Fruit fly (Drosophila melanogaster) whole organism, prepupa: ENCODE data around the gene bond.

Experiments
- Blimp-1 ChIP-seq: fragments of 200-800 bp; sonication (Bioruptor generic); optimal IDR thresholded peaks from 3 replicates; lab custom pipeline; 2017; ENCODE audit warnings: missing biosample characterization, missing genetic modification characterization, mild to moderate bottlenecking, moderate library complexity, missing genetic modification reagents
- CG11294 ChIP-seq: fragments of 200-800 bp; sonication (Bioruptor generic); IDR thresholded peaks from 2 replicates; pipeline ENCODE4 v1.3.6; 2022; ENCODE audit warnings: missing biosample characterization, missing genetic modification characterization
- CG15336 ChIP-seq: fragments of 200-800 bp; sonication (Bioruptor generic); IDR thresholded peaks from 2 replicates; pipeline ENCODE4 v1.3.6; 2022; ENCODE audit warnings: missing biosample characterization, missing genetic modification characterization
- CG1621 ChIP-seq: fragments of 200-800 bp; sonication (Bioruptor generic); optimal IDR thresholded peaks from 3 replicates; lab custom pipeline; 2018; ENCODE audit warnings: missing biosample characterization, mild to moderate bottlenecking, missing genetic modification characterization
- CG3032 ChIP-seq: fragments of 200-800 bp; optimal IDR thresholded peaks from 2 replicates; lab custom pipeline; 2019; ENCODE audit warnings: missing biosample characterization, mild to moderate bottlenecking, missing genetic modification characterization, moderate library complexity
- CG32006 ChIP-seq: fragments of 200-800 bp; sonication (Bioruptor generic); optimal IDR thresholded peaks from 3 replicates; lab custom pipeline; 2017; ENCODE audit warnings: missing biosample characterization, mild to moderate bottlenecking, missing genetic modification characterization
- CG34406 ChIP-seq: fragments of 200-800 bp; sonication (Bioruptor generic); optimal IDR thresholded peaks from 3 replicates; lab custom pipeline; 2016; ENCODE audit warnings: missing biosample characterization, missing genetic modification characterization
- CG3919 ChIP-seq: fragments of 200-800 bp; sonication (Bioruptor generic); optimal IDR thresholded peaks from 3 replicates; lab custom pipeline; 2016; ENCODE audit warnings: missing biosample characterization, missing genetic modification characterization
- CG6163 ChIP-seq: fragments of 200-800 bp; sonication (Bioruptor generic); IDR thresholded peaks from 3 replicates; pipeline ENCODE4 v1.3.6; 2022; ENCODE audit warnings: missing biosample characterization, missing genetic modification characterization
- CG6276 ChIP-seq: fragments of 200-800 bp; sonication (Bioruptor generic); optimal IDR thresholded peaks from 2 replicates; lab custom pipeline; 2017; ENCODE audit warnings: missing biosample characterization, mild to moderate bottlenecking, missing genetic modification characterization
- CG6854 ChIP-seq: fragments of 200-800 bp; sonication (Bioruptor generic); optimal IDR thresholded peaks from 2 replicates; lab custom pipeline; 2017; ENCODE audit warnings: missing biosample characterization, mild to moderate bottlenecking, missing genetic modification characterization
- CG8119 ChIP-seq: fragments of 200-800 bp; sonication (Bioruptor generic); IDR thresholded peaks from 3 replicates; pipeline ENCODE4 v1.3.6; 2022; ENCODE audit warnings: missing biosample characterization, missing genetic modification characterization
- CG8319 ChIP-seq: fragments of 200-800 bp; sonication (Bioruptor generic); optimal IDR thresholded peaks from 3 replicates; lab custom pipeline; 2016; ENCODE audit warnings: missing biosample characterization, missing genetic modification characterization
- CG8632 ChIP-seq: fragments of 200-800 bp; sonication (Bioruptor generic); optimal IDR thresholded peaks from 3 replicates; lab custom pipeline; 2016; ENCODE audit warnings: missing biosample characterization, missing genetic modification characterization
- CG9139 ChIP-seq: fragments of 200-800 bp; sonication (Bioruptor generic); optimal IDR thresholded peaks from 3 replicates; lab custom pipeline; 2017; ENCODE audit warnings: missing biosample characterization, mild to moderate bottlenecking, missing genetic modification characterization
- Eip78C ChIP-seq: fragments of 200-800 bp; sonication (Bioruptor generic); peaks from one replicate; lab custom pipeline; 2016; ENCODE audit warnings: missing biosample characterization, missing genetic modification characterization
- Gug ChIP-seq: fragments of 200-800 bp; sonication (Bioruptor generic); IDR thresholded peaks from 2 replicates; pipeline ENCODE4 v1.3.6; 2022; ENCODE audit warnings: missing biosample characterization, missing genetic modification characterization
- Hr38 ChIP-seq: sonication (Bioruptor generic); optimal IDR thresholded peaks from 2 replicates; lab custom pipeline; 2016; ENCODE audit warnings: missing biosample characterization, missing genetic modification characterization
- Hr4 ChIP-seq: fragments of 200-800 bp; sonication (Bioruptor generic); optimal IDR thresholded peaks from 3 replicates; lab custom pipeline; 2016; ENCODE audit warnings: missing biosample characterization, missing genetic modification characterization
- Lpt ChIP-seq: fragments of 200-800 bp; sonication (Bioruptor generic); optimal IDR thresholded peaks from 3 replicates; lab custom pipeline; 2016; ENCODE audit warnings: missing biosample characterization, missing genetic modification characterization
- Sox14 ChIP-seq: fragments of 200-800 bp; sonication (Bioruptor generic); optimal IDR thresholded peaks from 3 replicates; lab custom pipeline; 2016; ENCODE audit warnings: missing biosample characterization, missing genetic modification characterization
- Sox15 ChIP-seq: fragments of 200-800 bp; sonication (Bioruptor generic); optimal IDR thresholded peaks from 3 replicates; lab custom pipeline; 2016; ENCODE audit warnings: missing biosample characterization, missing genetic modification characterization
- acj6 ChIP-seq: fragments of 200-800 bp; sonication (Bioruptor generic); optimal IDR thresholded peaks from 3 replicates; lab custom pipeline; 2016; ENCODE audit warnings: missing biosample characterization, missing genetic modification characterization
- dsx ChIP-seq: fragments of 200-800 bp; optimal IDR thresholded peaks from 3 replicates; lab custom pipeline; 2019; ENCODE audit warnings: missing biosample characterization, mild to moderate bottlenecking, missing genetic modification characterization, moderate library complexity; ENCODE audit not compliant: poor library complexity, severe bottlenecking
- eg ChIP-seq: fragments of 200-800 bp; sonication (Bioruptor generic); IDR thresholded peaks from 3 replicates; pipeline ENCODE4 v1.3.6; 2022; ENCODE audit warnings: missing biosample characterization, missing genetic modification characterization
- esn ChIP-seq: fragments of 200-800 bp; sonication (Bioruptor generic); optimal IDR thresholded peaks from 2 replicates; lab custom pipeline; 2016; ENCODE audit warnings: missing biosample characterization, mild to moderate bottlenecking, missing genetic modification characterization, moderate library complexity
- fkh ChIP-seq: fragments of 200-800 bp; sonication (Bioruptor generic); optimal IDR thresholded peaks from 3 replicates; lab custom pipeline; 2017; ENCODE audit warnings: missing biosample characterization, mild to moderate bottlenecking, missing genetic modification characterization, moderate library complexity
- lz ChIP-seq: fragments of 200-800 bp; sonication (Bioruptor generic); optimal IDR thresholded peaks from 3 replicates; lab custom pipeline; 2016; ENCODE audit warnings: missing biosample characterization, missing genetic modification characterization
- net ChIP-seq: fragments of 200-800 bp; sonication (Bioruptor generic); optimal IDR thresholded peaks from 3 replicates; lab custom pipeline; 2016; ENCODE audit warnings: missing biosample characterization, missing genetic modification characterization
- pdm3 ChIP-seq: fragments of 200-800 bp; sonication (Bioruptor generic); optimal IDR thresholded peaks from 3 replicates; lab custom pipeline; 2016; ENCODE audit warnings: missing biosample characterization, missing genetic modification characterization
- salr ChIP-seq, 2 experiments: fragments of 200-800 bp; sonication (Bioruptor generic); optimal IDR thresholded peaks; 3 replicates each; lab custom pipeline; 2016 to 2018; ENCODE audit warnings: missing biosample characterization in 2 of 2, missing genetic modification characterization in 2 of 2, mild to moderate bottlenecking in 1 of 2
- spab ChIP-seq: fragments of 200-800 bp; sonication (Bioruptor generic); optimal IDR thresholded peaks from 2 replicates; lab custom pipeline; 2017; ENCODE audit warnings: missing biosample characterization, mild to moderate bottlenecking, missing genetic modification characterization, missing genetic modification reagents

bond gene

dm6 chr3R:22573590-22573989 lies 23.1 kb downstream of the bond start:
- TF ChIP-seq Lpt (GFP tag; lab: Kevin White, UChicago), result no peak
- peak; percentile 72 for TF ChIP-seq fkh (GFP tag; lab: Kevin White, UChicago)

dm6 chr3R:22576096-22576697 lies 25.7 kb downstream of the bond start:
- TF ChIP-seq eg (GFP tag; lab: Robert Waterston, UW) (peak; percentile 82), CG32006 (GFP tag; lab: Kevin White, UChicago) (peak; percentile 55), Lpt (GFP tag; lab: Kevin White, UChicago) (peak; percentile 32), lz (no peak), CG11294 (peak; percentile 7; the same call in 1 of the 2 replicates), Gug (GFP tag; lab: Robert Waterston, UW) (peak; percentile 54), CG3919 (peak; percentile 26), CG15336 (GFP tag; lab: Robert Waterston, UW) (peak; percentile 18; the same call in 1 of the 2 replicates), CG3032 (tag; lab: Kevin White, UChicago) (no peak), Hr4 (GFP tag; lab: Kevin White, UChicago) (peak; percentile 21), CG8119 (no peak), CG6276 (GFP tag; lab: Kevin White, UChicago) (peak; percentile 44), spab (GFP tag; lab: Kevin White, UChicago) (no peak), net (GFP tag; lab: Kevin White, UChicago) (no peak), Eip78C (GFP tag; lab: Kevin White, UChicago) (peak; percentile 70), CG8632 (GFP tag; lab: Kevin White, UChicago) (no peak), CG6163 (GFP tag; lab: Robert Waterston, UW) (peak; percentile 69)
- TF ChIP-seq, all 60 proteins: peak for 11

dm6 chr3R:22576979-22577378 lies 26.5 kb downstream of the bond start:
- TF ChIP-seq CG8119 (peak; percentile 14; the same call in 1 of the 3 replicates), Eip78C (GFP tag; lab: Kevin White, UChicago) (no peak)

- no peak for TF ChIP-seq CG8319 (GFP tag; lab: Kevin White, UChicago)
- TF ChIP-seq Eip78C (GFP tag; lab: Kevin White, UChicago), result peak; percentile 15
- TF ChIP-seq esn (GFP tag; lab: Kevin White, UChicago), result no peak
- peak; percentile 36 for TF ChIP-seq Sox14 (GFP tag; lab: Kevin White, UChicago)
- TF ChIP-seq Sox15, result no peak
- peak; percentile 67 for TF ChIP-seq dsx (GFP tag; lab: Kevin White, UChicago)
- TF ChIP-seq CG6854, result no peak
- TF ChIP-seq CG3032 (tag; lab: Kevin White, UChicago), result peak; percentile 19
Observed at dm6 chr3R:22580546-22580945, 30.1 kb downstream of the bond start, which contains the start of gene CSN6. Gene CSN6 (plus strand): TSS chr3R:22580773.

- TF ChIP-seq Eip78C (GFP tag; lab: Kevin White, UChicago) (no peak), Blimp-1 (GFP tag; lab: Kevin White, UChicago) (no peak), pdm3 (GFP tag; lab: Kevin White, UChicago) (no peak), CG9139 (GFP tag; lab: Kevin White, UChicago) (no peak), CG6163 (GFP tag; lab: Robert Waterston, UW) (no peak), CG34406 (GFP tag; lab: Kevin White, UChicago) (no peak), salr (GFP tag; optimal IDR thresholded peaks at IDR 0.05; lab: Kevin White, UChicago) (no peak)
Observed at dm6 chr3R:22582981-22583380, 32.5 kb downstream of the bond start, which contains the start of gene Dph5. Gene Dph5 (minus strand): TSS chr3R:22583225.

- peak; percentile 10 for TF ChIP-seq Eip78C (GFP tag; lab: Kevin White, UChicago)
- TF ChIP-seq fkh (GFP tag; lab: Kevin White, UChicago), result peak; percentile 84
- no peak for TF ChIP-seq CG6276 (GFP tag; lab: Kevin White, UChicago)
- TF ChIP-seq dsx (GFP tag; lab: Kevin White, UChicago), result no peak
- TF ChIP-seq acj6, result no peak
- TF ChIP-seq Hr38 (GFP tag; lab: Kevin White, UChicago), result no peak
- no peak for TF ChIP-seq CG1621 (tag; lab: Kevin White, UChicago)
- TF ChIP-seq CG8119, result no peak
Observed at dm6 chr3R:22584582-22584981, 34.1 kb downstream of the bond start, which contains the start of the genes CG33107 and CG6937. Gene CG33107 (minus strand): TSS chr3R:22584718. Gene CG6937 (plus strand): TSS chr3R:22584773.
